Fruit fly (Drosophila melanogaster) whole organism, pupa: ENCODE measurements around the gene CG43390.

Experiments
- CG10348 ChIP-seq: fragments of 200-800 bp; sonication (Bioruptor generic); IDR thresholded peaks from 2 replicates; pipeline ENCODE4 v1.3.6; 2022; ENCODE audit warnings: missing biosample characterization, missing genetic modification characterization
- CG12605 ChIP-seq: fragments of 200-800 bp; sonication (Bioruptor generic); IDR thresholded peaks from 2 replicates; pipeline ENCODE4 v1.3.6; 2022; ENCODE audit warnings: missing biosample characterization, missing genetic modification characterization
- CG13204 ChIP-seq: fragments of 200-800 bp; sonication (Bioruptor generic); optimal IDR thresholded peaks from 2 replicates; lab custom pipeline; 2018; ENCODE audit warnings: missing biosample characterization, mild to moderate bottlenecking, missing genetic modification characterization, moderate library complexity
- CG14655 ChIP-seq: fragments of 200-800 bp; sonication (Bioruptor generic); optimal IDR thresholded peaks from 3 replicates; lab custom pipeline; 2017; ENCODE audit warnings: mild to moderate bottlenecking, missing biosample characterization, missing genetic modification reagents, missing genetic modification characterization
- CG15710 ChIP-seq: fragments of 200-800 bp; sonication (Bioruptor generic); optimal IDR thresholded peaks from 2 replicates; lab custom pipeline; 2018; ENCODE audit warnings: missing biosample characterization, mild to moderate bottlenecking, missing genetic modification characterization, moderate library complexity
- CG17806 ChIP-seq: fragments of 200-800 bp; sonication (Bioruptor generic); optimal IDR thresholded peaks from 2 replicates; lab custom pipeline; 2018; ENCODE audit warnings: missing biosample characterization, mild to moderate bottlenecking, missing genetic modification characterization, moderate library complexity
- CG32121 ChIP-seq: fragments of 200-800 bp; sonication (Bioruptor generic); IDR thresholded peaks from 2 replicates; pipeline ENCODE4 v1.3.6; 2022; ENCODE audit warnings: missing biosample characterization, missing genetic modification characterization
- CG34367 ChIP-seq: fragments of 200-800 bp; sonication (Bioruptor generic); optimal IDR thresholded peaks from 2 replicates; lab custom pipeline; 2018; ENCODE audit warnings: missing biosample characterization, mild to moderate bottlenecking, missing genetic modification characterization
- CG4496 ChIP-seq: fragments of 200-800 bp; sonication (Bioruptor generic); IDR thresholded peaks from 3 replicates; pipeline ENCODE4 v1.3.6; 2022; ENCODE audit warnings: missing biosample characterization, missing genetic modification characterization
- CG8159 ChIP-seq: fragments of 200-800 bp; sonication (Bioruptor generic); optimal IDR thresholded peaks from 3 replicates; lab custom pipeline; 2018; ENCODE audit warnings: missing biosample characterization, mild to moderate bottlenecking, missing genetic modification characterization, moderate library complexity
- CG8301 ChIP-seq: fragments of 200-800 bp; sonication (Bioruptor generic); optimal IDR thresholded peaks from 2 replicates; lab custom pipeline; 2018; ENCODE audit warnings: missing biosample characterization, mild to moderate bottlenecking, missing genetic modification characterization
- CG9948 ChIP-seq: fragments of 200-800 bp; sonication (Bioruptor generic); optimal IDR thresholded peaks from 2 replicates; lab custom pipeline; 2018; ENCODE audit warnings: missing biosample characterization, mild to moderate bottlenecking, missing genetic modification characterization, moderate library complexity
- D1 ChIP-seq: fragments of 200-800 bp; sonication (Bioruptor generic); optimal IDR thresholded peaks from 2 replicates; lab custom pipeline; 2018; ENCODE audit warnings: missing biosample characterization, mild to moderate bottlenecking, missing genetic modification characterization, moderate library complexity
- EcR ChIP-seq: fragments of 200-800 bp; sonication (Bioruptor generic); optimal IDR thresholded peaks from 3 replicates; lab custom pipeline; 2019; ENCODE audit warnings: missing biosample characterization, missing genetic modification characterization, mild to moderate bottlenecking, moderate library complexity, missing genetic modification reagents
- Ets98B ChIP-seq: fragments of 200-800 bp; sonication (Bioruptor generic); IDR thresholded peaks from 2 replicates; pipeline ENCODE4 v1.3.6; 2022; ENCODE audit warnings: missing biosample characterization, missing genetic modification characterization
- Pif1A ChIP-seq: fragments of 200-800 bp; sonication (Bioruptor generic); optimal IDR thresholded peaks from 3 replicates; lab custom pipeline; 2016; ENCODE audit warnings: missing biosample characterization, missing genetic modification characterization
- Pif1B ChIP-seq: fragments of 200-800 bp; sonication (Bioruptor generic); optimal IDR thresholded peaks from 3 replicates; lab custom pipeline; 2016; ENCODE audit warnings: missing biosample characterization, missing genetic modification characterization
- fd96Ca ChIP-seq: fragments of 200-800 bp; sonication (Bioruptor generic); IDR thresholded peaks from 3 replicates; pipeline ENCODE4 v1.3.6; 2022; ENCODE audit warnings: missing biosample characterization, missing genetic modification characterization
- gl ChIP-seq: fragments of 200-800 bp; sonication (Bioruptor generic); optimal IDR thresholded peaks from 2 replicates; lab custom pipeline; 2018; ENCODE audit warnings: missing biosample characterization, mild to moderate bottlenecking, missing genetic modification characterization
- rn ChIP-seq: fragments of 200-800 bp; sonication (Bioruptor generic); IDR thresholded peaks from 2 replicates; pipeline ENCODE4 v1.3.6; 2022; ENCODE audit warnings: missing biosample characterization, missing genetic modification characterization

The CG43390 gene

dm6 chr3L:11586794-11587462 lies 7.2 kb upstream of the CG43390 start:
- TF ChIP-seq CG34367 (tag; lab: Kevin White, UChicago), result no peak
- TF ChIP-seq D1, result no peak
- TF ChIP-seq Pif1A, result no peak
- no peak for TF ChIP-seq EcR (GFP tag; lab: Kevin White, UChicago)
- TF ChIP-seq CG4496 (GFP tag; lab: Robert Waterston, UW), result peak; percentile 18; the same call in 1 of the 3 replicates
- 0 out of 2 replicates have a peak, but pooled peaks have one; percentile 16 for TF ChIP-seq CG32121
- TF ChIP-seq CG14655 (GFP tag; lab: Kevin White, UChicago), result no peak

DNA sequence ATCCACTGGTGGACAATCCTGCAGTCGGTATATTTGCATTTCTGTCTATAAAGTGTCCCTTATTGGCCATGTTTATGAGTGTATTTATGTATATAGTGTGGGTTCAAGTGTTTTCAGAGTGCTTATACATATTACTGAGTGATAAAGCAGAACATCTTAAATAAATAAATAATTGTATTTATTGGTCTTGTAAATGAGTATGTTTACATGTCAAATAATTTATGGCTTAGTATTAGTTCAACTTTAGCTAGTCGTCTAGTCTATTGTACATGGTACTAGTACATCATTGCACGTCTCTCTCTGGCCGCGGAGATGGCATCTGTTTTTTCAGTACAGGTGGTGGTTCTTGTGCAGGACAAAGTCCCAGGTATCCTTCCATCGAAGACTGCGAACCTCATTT lies 4.2 kb upstream of the CG43390 start, which contains the start of gene CG32086:
CG32086 (minus strand) TSS at position 101 of the 400 bp plus-strand sequence.
- no peak for TF ChIP-seq fd96Ca
- TF ChIP-seq CG9948, result no peak

DNA sequence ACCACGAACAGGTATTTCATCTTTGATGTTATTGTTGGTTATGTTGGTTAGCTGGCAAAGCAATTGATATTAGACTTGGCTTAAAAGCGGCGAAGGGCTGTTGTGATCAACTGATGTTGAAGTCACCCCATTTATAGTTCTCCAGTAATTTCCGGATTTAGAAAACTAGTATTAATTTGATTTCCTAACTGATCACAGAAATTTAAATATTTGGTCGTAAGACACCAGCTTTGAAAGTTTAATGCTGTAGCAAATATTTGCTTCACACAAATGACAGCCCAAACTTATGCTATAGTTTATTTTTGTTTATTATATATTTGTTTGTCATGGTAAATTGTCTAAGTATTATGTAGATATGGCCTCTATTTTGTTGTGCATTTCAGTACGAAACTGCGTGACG lies 2.3 kb upstream of the CG43390 start, which contains the start of gene CG33269:
CG33269 (minus strand) TSS at position 101 of the 400 bp plus-strand sequence.
- TF ChIP-seq CG4496 (GFP tag; lab: Robert Waterston, UW) (no peak), CG34367 (tag; lab: Kevin White, UChicago) (no peak), CG13204 (no peak), CG8159 (tag; lab: Kevin White, UChicago) (no peak), fd96Ca (no peak), gl (tag; lab: Kevin White, UChicago) (no peak), CG14655 (GFP tag; lab: Kevin White, UChicago) (no peak), Ets98B (GFP tag; lab: Robert Waterston, UW) (no peak), CG32121 (no peak), CG12605 (GFP tag; lab: Robert Waterston, UW) (no peak), EcR (GFP tag; lab: Kevin White, UChicago) (no peak), rn (no peak), CG9948 (no peak), Pif1B (GFP tag; lab: Kevin White, UChicago) (no peak), Pif1A (no peak), CG8301 (tag; lab: Kevin White, UChicago) (no peak), CG17806 (tag; lab: Kevin White, UChicago) (no peak)

DNA sequence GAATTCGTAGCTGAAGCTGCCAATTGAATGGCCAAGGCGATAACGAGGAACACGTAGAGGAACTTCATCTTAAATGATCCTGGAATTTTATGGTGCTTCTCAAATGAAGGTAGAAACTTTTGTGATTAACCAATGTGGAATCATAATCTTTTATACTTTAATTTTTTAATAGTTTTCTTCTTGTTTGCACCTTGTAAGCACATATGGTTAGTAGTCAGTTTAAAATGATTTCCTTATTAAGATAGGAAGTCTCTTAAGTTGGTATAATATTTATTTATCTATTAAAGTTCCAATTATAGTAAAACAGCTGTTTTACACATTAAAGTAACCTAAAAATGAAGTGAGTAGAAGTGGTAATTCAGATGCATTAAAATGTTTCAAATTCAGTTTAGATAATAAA lies 1.2 kb upstream of the CG43390 start, which contains the start of gene CG43391:
CG43391 (minus strand) TSS at position 101 of the 400 bp plus-strand sequence.
- TF ChIP-seq fd96Ca (no peak), CG9948 (no peak), CG15710 (tag; lab: Kevin White, UChicago) (no peak), CG8301 (tag; lab: Kevin White, UChicago) (no peak), CG8159 (tag; lab: Kevin White, UChicago) (no peak), CG14655 (GFP tag; lab: Kevin White, UChicago) (no peak), EcR (GFP tag; lab: Kevin White, UChicago) (no peak), CG4496 (GFP tag; lab: Robert Waterston, UW) (no peak), CG12605 (GFP tag; lab: Robert Waterston, UW) (no peak), rn (no peak), CG13204 (no peak), CG34367 (tag; lab: Kevin White, UChicago) (no peak), gl (tag; lab: Kevin White, UChicago) (no peak)

- TF ChIP-seq CG13204 (no peak), D1 (peak; percentile 70)
Measured at dm6 chr3L:11578847-11579246, 903 bp downstream of the CG43390 start.

DNA sequence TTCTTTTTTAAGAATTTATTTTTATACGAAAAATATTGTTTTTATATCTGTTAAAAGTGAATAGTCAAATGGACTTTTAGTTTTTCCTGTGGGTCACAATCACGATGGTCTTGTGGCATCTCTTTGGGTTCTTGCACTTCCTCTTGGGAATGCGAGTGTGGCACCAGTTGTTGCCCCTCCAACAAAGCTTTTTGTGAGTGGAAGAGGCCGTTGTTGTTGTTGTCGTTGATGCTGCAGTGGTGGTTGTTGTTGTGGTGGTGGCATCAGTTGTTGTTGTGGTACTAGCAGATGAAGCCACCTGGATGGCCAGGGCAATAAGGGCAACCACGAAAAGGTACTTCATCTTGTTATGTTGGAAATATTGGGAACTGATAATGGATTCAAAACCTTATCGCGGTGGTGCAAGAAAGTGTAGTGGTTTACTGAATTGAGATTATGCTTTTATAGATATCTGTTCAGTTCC lies 1.5 kb downstream of the CG43390 start, which contains the start of gene CG33270:
CG33270 (minus strand) TSS at position 413 of the 463 bp plus-strand sequence.
- TF ChIP-seq fd96Ca (no peak), CG14655 (GFP tag; lab: Kevin White, UChicago) (no peak), D1 (no peak), CG9948 (no peak), CG12605 (GFP tag; lab: Robert Waterston, UW) (no peak), CG32121 (no peak), CG15710 (tag; lab: Kevin White, UChicago) (no peak), CG8159 (tag; lab: Kevin White, UChicago) (no peak), Pif1B (GFP tag; lab: Kevin White, UChicago) (no peak)

DNA sequence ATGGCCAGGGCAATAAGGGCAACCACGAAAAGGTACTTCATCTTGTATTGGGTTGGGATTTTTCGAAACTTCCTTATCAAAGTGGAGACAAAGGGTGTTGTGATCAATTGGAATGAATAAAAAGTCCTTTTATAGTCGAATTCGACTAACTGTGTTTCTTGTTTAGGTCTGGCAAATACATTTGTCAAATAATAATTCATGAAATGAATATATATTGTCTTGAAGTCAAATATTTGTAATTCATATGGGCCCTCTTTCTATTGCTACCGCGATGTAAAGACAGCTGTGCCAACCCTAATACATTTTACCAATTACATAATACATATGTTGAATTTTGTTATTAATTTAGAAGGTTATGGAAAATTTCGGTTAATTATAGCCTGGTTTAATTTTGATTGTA lies 2.4 kb downstream of the CG43390 start, which contains the start of gene CG33271:
CG33271 (minus strand) TSS at position 101 of the 400 bp plus-strand sequence.
- no peak for TF ChIP-seq CG32121
- TF ChIP-seq CG10348 (GFP tag; lab: Robert Waterston, UW), result no peak
- TF ChIP-seq CG17806 (tag; lab: Kevin White, UChicago), result no peak
- no peak for TF ChIP-seq fd96Ca
- TF ChIP-seq gl (tag; lab: Kevin White, UChicago), result no peak
- no peak for TF ChIP-seq CG14655 (GFP tag; lab: Kevin White, UChicago)
- TF ChIP-seq EcR (GFP tag; lab: Kevin White, UChicago), result no peak
- TF ChIP-seq CG8301 (tag; lab: Kevin White, UChicago), result no peak
- TF ChIP-seq CG12605 (GFP tag; lab: Robert Waterston, UW), result no peak
- TF ChIP-seq Ets98B (GFP tag; lab: Robert Waterston, UW), result no peak
- no peak for TF ChIP-seq Pif1A
- no peak for TF ChIP-seq CG15710 (tag; lab: Kevin White, UChicago)
- TF ChIP-seq CG34367 (tag; lab: Kevin White, UChicago), result no peak
- no peak for TF ChIP-seq rn
- no peak for TF ChIP-seq CG13204
- TF ChIP-seq, all 21 proteins: peak for 0
